Worm (Caenorhabditis elegans): ENCODE results near the gene T25B2.2.
A peak's percentile ranks its signal among the peaks of the same experiment; 100 is the strongest.

Gene T25B2.2

ce11 chrX:6128773-6129172 is 40.7 kb upstream of the T25B2.2 start:
- TF ChIP-seq die-1 (tag; optimal IDR thresholded peaks at IDR 0.05) = no peak
- TF ChIP-seq snpc-1.1 (tag; optimal IDR thresholded peaks at IDR 0.05; ENCODE audit: insufficient read depth) = no peak
- no peak for TF ChIP-seq gei-17 (GFP tag; optimal IDR thresholded peaks at IDR 0.05)
- no peak for TF ChIP-seq chd-7 (tag; optimal IDR thresholded peaks at IDR 0.05)
- no peak for TF ChIP-seq ztf-6 (GFP tag; IDR thresholded peaks at IDR 0.05)
- no peak for TF ChIP-seq Y56A3A.18 (GFP tag; IDR thresholded peaks at IDR 0.05)
- TF ChIP-seq C17E4.6 (GFP tag; IDR thresholded peaks at IDR 0.05) = no peak

- peak; percentile 88 for TF ChIP-seq nhr-80 (tag; optimal IDR thresholded peaks at IDR 0.05)
- no peak for TF ChIP-seq F57C9.4 (tag; optimal IDR thresholded peaks at IDR 0.05)
- TF ChIP-seq dox-1 (GFP tag; IDR thresholded peaks at IDR 0.05) = peak; percentile 41; the same call in 1 of the 2 replicates
- TF ChIP-seq let-607 (tag; optimal IDR thresholded peaks at IDR 0.05) = peak in 1 of 2 experiments; percentile 12
- peak; percentile 51 for TF ChIP-seq atf-7 (tag; optimal IDR thresholded peaks at IDR 0.05)
- no peak for TF ChIP-seq repo-1 (tag; optimal IDR thresholded peaks at IDR 0.05)
- peak; percentile 47; the same call in 1 of the 2 replicates for TF ChIP-seq B0336.3 (GFP tag; IDR thresholded peaks at IDR 0.05)
- no peak for TF ChIP-seq nhr-90 (tag; optimal IDR thresholded peaks at IDR 0.05)
- TF ChIP-seq lin-40 (tag; optimal IDR thresholded peaks at IDR 0.05) = peak; percentile 2
Observed at ce11 chrX:6129277-6129676, 40.2 kb upstream of the T25B2.2 start.

- TF ChIP-seq egrh-3 (GFP tag; IDR thresholded peaks at IDR 0.05) (peak; percentile 47), madf-3 (GFP tag; IDR thresholded peaks at IDR 0.05) (0 out of 2 replicates have a peak, but pooled peaks have one; percentile 35), Y56A3A.18 (GFP tag; IDR thresholded peaks at IDR 0.05) (no peak), aptf-2 (GFP tag; conservative IDR thresholded peaks at IDR 0.05) (no peak), sea-2 (GFP tag; IDR thresholded peaks at IDR 0.05) (no peak), rcor-1 (GFP tag; IDR thresholded peaks at IDR 0.05) (no peak), madf-6 (GFP tag; IDR thresholded peaks at IDR 0.05) (no peak), hrde-1 (tag; optimal IDR thresholded peaks at IDR 0.05; ENCODE audit: borderline replicate concordance) (no peak), F39B2.1 (GFP tag; IDR thresholded peaks at IDR 0.05) (no peak), egl-44 (GFP tag; IDR thresholded peaks at IDR 0.05) (no peak), K11D2.4 (GFP tag; IDR thresholded peaks at IDR 0.05) (no peak), zfh-2 (GFP tag; conservative IDR thresholded peaks at IDR 0.05) (peak; percentile 92), cebp-2 (GFP tag; IDR thresholded peaks at IDR 0.05) (no peak)
Observed at ce11 chrX:6134423-6134822, 35.0 kb upstream of the T25B2.2 start.

ce11 chrX:6138243-6138642 is 31.2 kb upstream of the T25B2.2 start, which contains the start of gene Y72A10A.1:
Gene Y72A10A.1, minus strand, starts transcription at chrX:6138343.
- TF ChIP-seq bed-2 (GFP tag; IDR thresholded peaks at IDR 0.05) = no peak
- no peak for TF ChIP-seq ceh-58 (GFP tag; IDR thresholded peaks at IDR 0.05)
- no peak for TF ChIP-seq nhr-27 (tag; optimal IDR thresholded peaks at IDR 0.05)
- no peak for TF ChIP-seq zim-3 (tag; optimal IDR thresholded peaks at IDR 0.05)
- TF ChIP-seq D2030.7 (GFP tag; IDR thresholded peaks at IDR 0.05) = no peak
- no peak for TF ChIP-seq let-526 (GFP tag; IDR thresholded peaks at IDR 0.05)
- no peak for TF ChIP-seq T07F8.4 (tag; optimal IDR thresholded peaks at IDR 0.05)
- no peak for TF ChIP-seq F55B11.4 (tag; optimal IDR thresholded peaks at IDR 0.05; ENCODE audit: borderline replicate concordance, insufficient read depth)
- no peak for TF ChIP-seq lin-35 (GFP tag; optimal IDR thresholded peaks at IDR 0.05)
- no peak for TF ChIP-seq sptf-2 (GFP tag; optimal IDR thresholded peaks at IDR 0.05)

All from whole organism, young adult.